Worm (Caenorhabditis elegans) whole organism, young adult: ENCODE results near the gene K08D12.4.

Experiments used
- B0261.1 ChIP-seq: sonication (generic microtip); optimal IDR thresholded peaks from 2 replicates; lab custom pipeline; 2016; ENCODE audit warnings: mild to moderate bottlenecking, missing genetic modification characterization, moderate library complexity, missing compliant biosample characterization
- C17E4.6 ChIP-seq: fragments of 200-800 bp; sonication (Bioruptor generic); IDR thresholded peaks from 2 replicates; pipeline ENCODE4 v1.3.6; 2022; ENCODE audit warnings: missing genetic modification reagents, missing genetic modification characterization, missing compliant biosample characterization
- F10E7.11 ChIP-seq: sonication (generic microtip); optimal IDR thresholded peaks from 2 replicates; lab custom pipeline; 2017; ENCODE audit warnings: mild to moderate bottlenecking, missing genetic modification characterization, moderate library complexity, missing compliant biosample characterization
- F33H1.4 ChIP-seq: fragments of 200-800 bp; sonication (Bioruptor generic); IDR thresholded peaks from 2 replicates; pipeline ENCODE4 v1.3.6; 2022; ENCODE audit warnings: missing genetic modification reagents, missing genetic modification characterization, missing compliant biosample characterization
- F52B5.7 ChIP-seq: sonication (generic microtip); optimal IDR thresholded peaks from 2 replicates; lab custom pipeline; 2016; ENCODE audit warnings: mild to moderate bottlenecking, missing genetic modification characterization, missing compliant biosample characterization
- Y56A3A.18 ChIP-seq: fragments of 200-800 bp; sonication (Bioruptor generic); IDR thresholded peaks from 2 replicates; pipeline ENCODE4 v1.3.6; 2022; ENCODE audit warnings: missing genetic modification reagents, missing genetic modification characterization, missing compliant biosample characterization
- akir-1 ChIP-seq: fragments of 200-800 bp; sonication (Bioruptor generic); optimal IDR thresholded peaks from 2 replicates; lab custom pipeline; 2018; ENCODE audit warnings: mild to moderate bottlenecking, missing genetic modification characterization, moderate library complexity, missing compliant biosample characterization
- athp-1 ChIP-seq: sonication (generic microtip); optimal IDR thresholded peaks from 2 replicates; lab custom pipeline; 2017; ENCODE audit warnings: mild to moderate bottlenecking, missing genetic modification characterization, missing compliant biosample characterization
- attf-6 ChIP-seq: fragments of 200-800 bp; sonication (Bioruptor generic); IDR thresholded peaks from 2 replicates; pipeline ENCODE4 v1.3.6; 2022; ENCODE audit warnings: missing genetic modification reagents, missing genetic modification characterization, missing compliant biosample characterization
- ceh-100 ChIP-seq: fragments of 200-800 bp; sonication (Bioruptor generic); IDR thresholded peaks from 2 replicates; pipeline ENCODE4 v1.3.6; 2022; ENCODE audit warnings: missing genetic modification reagents, missing genetic modification characterization, missing compliant biosample characterization
- ceh-79 ChIP-seq: sonication (generic microtip); optimal IDR thresholded peaks from 2 replicates; lab custom pipeline; 2017; ENCODE audit warnings: mild to moderate bottlenecking, missing genetic modification characterization, missing compliant biosample characterization
- efl-1 ChIP-seq: fragments of 150-350 bp; optimal IDR thresholded peaks from 2 replicates; lab custom pipeline; 2014; ENCODE audit warnings: missing biosample characterization, missing genetic modification reagents, missing genetic modification characterization
- egrh-3 ChIP-seq: fragments of 200-800 bp; sonication (Bioruptor generic); IDR thresholded peaks from 2 replicates; pipeline ENCODE4 v1.3.6; 2022; ENCODE audit warnings: missing genetic modification reagents, missing genetic modification characterization, missing compliant biosample characterization
- ekl-4 ChIP-seq: fragments of 200-800 bp; sonication (Bioruptor generic); IDR thresholded peaks from 2 replicates; pipeline ENCODE4 v1.3.6; 2022; ENCODE audit warnings: missing genetic modification reagents, missing genetic modification characterization, missing compliant biosample characterization
- ets-4 ChIP-seq: fragments of 200-800 bp; sonication (Bioruptor generic); optimal IDR thresholded peaks from 2 replicates; lab custom pipeline; 2018; ENCODE audit warnings: mild to moderate bottlenecking, missing genetic modification characterization, missing compliant biosample characterization
- fkh-3 ChIP-seq: sonication (generic microtip); optimal IDR thresholded peaks from 2 replicates; lab custom pipeline; 2016; ENCODE audit warnings: mild to moderate bottlenecking, missing genetic modification characterization, missing compliant biosample characterization
- hmg-1.2 ChIP-seq: fragments of 200-800 bp; sonication (Bioruptor generic); IDR thresholded peaks from 2 replicates; pipeline ENCODE4 v1.3.6; 2022; ENCODE audit warnings: missing genetic modification reagents, missing genetic modification characterization, missing compliant biosample characterization
- hmg-20 ChIP-seq: fragments of 200-800 bp; sonication (Bioruptor generic); IDR thresholded peaks from 2 replicates; pipeline ENCODE4 v1.3.6; 2022; ENCODE audit warnings: missing genetic modification reagents, missing genetic modification characterization, missing compliant biosample characterization
- hrde-1 ChIP-seq: sonication (generic microtip); optimal IDR thresholded peaks from 2 replicates; lab custom pipeline; 2016; ENCODE audit warnings: missing genetic modification characterization, mild to moderate bottlenecking, missing compliant biosample characterization, moderate library complexity, missing genotype, missing genetic modification reagents, borderline replicate concordance
- lir-1 ChIP-seq: fragments of 200-800 bp; sonication (Bioruptor generic); conservative IDR thresholded peaks from 2 replicates; pipeline ENCODE4 v1.3.6; 2022; ENCODE audit warnings: missing genetic modification reagents, missing genetic modification characterization, missing compliant biosample characterization
- lsl-1 ChIP-seq: fragments of 200-800 bp; sonication (Bioruptor generic); optimal IDR thresholded peaks from 2 replicates; lab custom pipeline; 2018; ENCODE audit warnings: mild to moderate bottlenecking, missing genetic modification characterization, moderate library complexity, missing compliant biosample characterization
- madf-6 ChIP-seq: fragments of 200-800 bp; sonication (Bioruptor generic); IDR thresholded peaks from 2 replicates; pipeline ENCODE4 v1.3.6; 2022; ENCODE audit warnings: missing genetic modification reagents, missing genetic modification characterization, missing compliant biosample characterization
- mes-4 ChIP-seq: sonication (generic microtip); optimal IDR thresholded peaks from 2 replicates; lab custom pipeline; 2016; ENCODE audit warnings: missing genotype, missing genetic modification characterization, missing compliant biosample characterization
- nhr-179 ChIP-seq: sonication (generic microtip); optimal IDR thresholded peaks from 2 replicates; lab custom pipeline; 2016; ENCODE audit warnings: mild to moderate bottlenecking, missing genetic modification characterization, missing compliant biosample characterization
- nhr-80 ChIP-seq: sonication (generic microtip); optimal IDR thresholded peaks from 2 replicates; lab custom pipeline; 2016; ENCODE audit warnings: missing genetic modification characterization, missing compliant biosample characterization
- nhr-90 ChIP-seq: sonication (generic microtip); optimal IDR thresholded peaks from 2 replicates; lab custom pipeline; 2016; ENCODE audit warnings: missing genotype, mild to moderate bottlenecking, missing genetic modification characterization, missing compliant biosample characterization
- pha-4 ChIP-seq: fragments of 150-350 bp; sonication (generic microtip); optimal IDR thresholded peaks from 2 replicates; lab custom pipeline; 2014; ENCODE audit warnings: missing biosample characterization, missing genetic modification reagents, missing genetic modification characterization
- rec-8 ChIP-seq, 2 experiments: sonication (generic microtip); optimal IDR thresholded peaks; 2 replicates each; lab custom pipeline; 2016; ENCODE audit warnings: mild to moderate bottlenecking in 2 of 2, missing genetic modification characterization in 2 of 2, missing genetic modification reagents in 2 of 2, missing genotype in 2 of 2, missing biosample characterization in 1 of 2, missing compliant biosample characterization in 1 of 2, moderate library complexity in 1 of 2
- rpc-1 ChIP-seq, 2 experiments: fragments of 150-350 bp in 1 of 2; sonication (generic microtip) in 1 of 2; optimal IDR thresholded peaks; 2 replicates each; lab custom pipeline; 2014 to 2018; ENCODE audit warnings: missing biosample characterization in 1 of 2, missing genetic modification characterization in 1 of 2, missing genetic modification reagents in 1 of 2, missing genotype in 1 of 2
- sdz-38 ChIP-seq: sonication (generic microtip); optimal IDR thresholded peaks from 2 replicates; lab custom pipeline; 2016; ENCODE audit warnings: missing genotype, missing genetic modification characterization, missing compliant biosample characterization
- sea-2 ChIP-seq: fragments of 200-800 bp; sonication (Bioruptor generic); IDR thresholded peaks from 2 replicates; pipeline ENCODE4 v1.3.6; 2022; ENCODE audit warnings: missing genetic modification characterization, missing compliant biosample characterization
- snpc-1.1 ChIP-seq: sonication (generic microtip); optimal IDR thresholded peaks from 2 replicates; lab custom pipeline; 2017; ENCODE audit warnings: missing genetic modification characterization, mild to moderate bottlenecking, missing compliant biosample characterization, antibody characterized with exemption, moderate library complexity, missing genotype, missing genetic modification reagents; ENCODE audit not compliant: insufficient read depth
- snpc-3.4 ChIP-seq: sonication (generic microtip); optimal IDR thresholded peaks from 2 replicates; lab custom pipeline; 2017; ENCODE audit warnings: missing genetic modification characterization, mild to moderate bottlenecking, missing compliant biosample characterization, antibody characterized with exemption, moderate library complexity, missing genotype, missing genetic modification reagents
- somi-1 ChIP-seq: fragments of 200-800 bp; sonication (Bioruptor generic); optimal IDR thresholded peaks from 2 replicates; lab custom pipeline; 2018; ENCODE audit warnings: mild to moderate bottlenecking, missing genetic modification characterization, missing compliant biosample characterization
- xnd-1 ChIP-seq: sonication (generic microtip); optimal IDR thresholded peaks from 2 replicates; lab custom pipeline; 2016; ENCODE audit warnings: missing genotype, missing genetic modification reagents, missing genetic modification characterization, missing compliant biosample characterization
- ztf-18 ChIP-seq: sonication (generic microtip); optimal IDR thresholded peaks from 2 replicates; lab custom pipeline; 2016; ENCODE audit warnings: missing genotype, mild to moderate bottlenecking, missing genetic modification characterization, missing compliant biosample characterization
- ztf-28 ChIP-seq: fragments of 200-800 bp; sonication (Bioruptor generic); IDR thresholded peaks from 2 replicates; pipeline ENCODE4 v1.3.6; 2022; ENCODE audit warnings: missing genetic modification reagents, missing genetic modification characterization, missing compliant biosample characterization
- ztf-3 ChIP-seq: fragments of 200-800 bp; sonication (Bioruptor generic); optimal IDR thresholded peaks from 2 replicates; lab custom pipeline; 2018; ENCODE audit warnings: mild to moderate bottlenecking, missing genetic modification characterization, missing compliant biosample characterization
- ztf-6 ChIP-seq: fragments of 200-800 bp; sonication (Bioruptor generic); IDR thresholded peaks from 2 replicates; pipeline ENCODE4 v1.3.6; 2022; ENCODE audit warnings: missing genetic modification reagents, missing genetic modification characterization, missing compliant biosample characterization

K08D12.4 gene

ce11 chrIV:1659978-1660377 is 47.1 kb upstream of the K08D12.4 start, which contains the start of gene Y41D4B.4 (continued):
- TF ChIP-seq fkh-3 (no peak), snpc-3.4 (tag; lab: Kevin White, UChicago) (no peak), hmg-1.2 (GFP tag; lab: Robert Waterston, UW) (0 out of 2 replicates have a peak, but pooled peaks have one; percentile 12), hrde-1 (tag; lab: Kevin White, UChicago) (no peak), nhr-179 (tag; lab: Kevin White, UChicago) (no peak), mes-4 (tag; lab: Kevin White, UChicago) (no peak), nhr-80 (tag; lab: Kevin White, UChicago) (no peak), ztf-18 (tag; lab: Kevin White, UChicago) (no peak), pha-4 (tag; lab: Kevin White, UChicago) (no peak), F10E7.11 (tag; lab: Kevin White, UChicago) (no peak), rec-8 (tag; optimal IDR thresholded peaks at IDR 0.05; lab: Kevin White, UChicago) (no peak), ztf-3 (GFP tag; lab: Kevin White, UChicago) (no peak), attf-6 (peak; percentile 43; the same call in 1 of the 2 replicates), ets-4 (GFP tag; lab: Kevin White, UChicago) (no peak), nhr-90 (tag; lab: Kevin White, UChicago) (no peak), athp-1 (tag; lab: Kevin White, UChicago) (peak; percentile 2), ceh-79 (tag; lab: Kevin White, UChicago) (no peak), rpc-1 (optimal IDR thresholded peaks at IDR 0.05; lab: Kevin White, UChicago) (no peak), rpc-1 (tag; optimal IDR thresholded peaks at IDR 0.05; lab: Kevin White, UChicago) (no peak), B0261.1 (no peak), sea-2 (GFP tag; lab: Robert Waterston, UW) (no peak), C17E4.6 (GFP tag; lab: Robert Waterston, UW) (no peak), snpc-1.1 (no peak), Y56A3A.18 (GFP tag; lab: Robert Waterston, UW) (no peak)
- TF ChIP-seq, all 124 proteins: peak for 14

ce11 chrIV:1660735-1661134 is 46.4 kb upstream of the K08D12.4 start:
- no peak for TF ChIP-seq sea-2 (GFP tag; lab: Robert Waterston, UW)
- TF ChIP-seq hmg-20 (GFP tag; lab: Robert Waterston, UW), result no peak
- TF ChIP-seq ztf-6 (GFP tag; lab: Robert Waterston, UW), result no peak
- peak; percentile 44 for TF ChIP-seq xnd-1 (tag; lab: Kevin White, UChicago)
- peak; percentile 70 for TF ChIP-seq lsl-1
- peak; percentile 67 for TF ChIP-seq F33H1.4 (GFP tag; lab: Robert Waterston, UW)
- peak; percentile 54 for TF ChIP-seq madf-6 (GFP tag; lab: Robert Waterston, UW)
- TF ChIP-seq efl-1 (GFP tag; lab: Kevin White, UChicago), result peak; percentile 21

- TF ChIP-seq ceh-100 (GFP tag; lab: Robert Waterston, UW) (no peak), nhr-179 (tag; lab: Kevin White, UChicago) (no peak), egrh-3 (GFP tag; lab: Robert Waterston, UW) (no peak), lir-1 (GFP tag; lab: Robert Waterston, UW) (no peak), sdz-38 (tag; lab: Kevin White, UChicago) (no peak), Y56A3A.18 (GFP tag; lab: Robert Waterston, UW) (no peak), akir-1 (GFP tag; lab: Kevin White, UChicago) (no peak), ekl-4 (GFP tag; lab: Robert Waterston, UW) (no peak), ztf-28 (GFP tag; lab: Robert Waterston, UW) (no peak), F52B5.7 (tag; lab: Kevin White, UChicago) (no peak), somi-1 (GFP tag; lab: Kevin White, UChicago) (no peak), fkh-3 (no peak)
Observed at ce11 chrIV:1662872-1663271, 44.2 kb upstream of the K08D12.4 start.
